Fruit fly (Drosophila melanogaster) whole organism, embryonic: ENCODE data around the gene Rtc1.

Source experiments
- B-H1 ChIP-seq: fragments of 200-800 bp; sonication (Bioruptor generic); IDR thresholded peaks from 3 replicates; pipeline ENCODE4 v1.3.6; 2022; ENCODE audit warnings: missing biosample characterization, missing genetic modification characterization
- Bteb2 ChIP-seq: fragments of 200-800 bp; sonication (Bioruptor generic); optimal IDR thresholded peaks from 2 replicates; lab custom pipeline; 2016; ENCODE audit warnings: missing biosample characterization, missing genetic modification characterization
- CG10565 ChIP-seq: fragments of 200-800 bp; sonication (Bioruptor generic); optimal IDR thresholded peaks from 3 replicates; lab custom pipeline; 2016; ENCODE audit warnings: missing biosample characterization, mild to moderate bottlenecking, missing genetic modification characterization
- CG10959 ChIP-seq: fragments of 200-800 bp; sonication (Bioruptor generic); IDR thresholded peaks from 2 replicates; pipeline ENCODE4 v1.3.6; 2022; ENCODE audit warnings: missing biosample characterization, missing genetic modification characterization
- CG10979 ChIP-seq: fragments of 200-800 bp; sonication (Bioruptor generic); optimal IDR thresholded peaks from 2 replicates; lab custom pipeline; 2018; ENCODE audit warnings: missing biosample characterization, mild to moderate bottlenecking, missing genetic modification characterization, moderate library complexity
- CG11695 ChIP-seq: fragments of 200-800 bp; sonication (Bioruptor generic); IDR thresholded peaks from 3 replicates; pipeline ENCODE4 v1.3.6; 2022; ENCODE audit warnings: missing biosample characterization, missing genetic modification characterization
- CG12071 ChIP-seq: fragments of 200-800 bp; sonication (Bioruptor generic); optimal IDR thresholded peaks from 3 replicates; lab custom pipeline; 2018; ENCODE audit warnings: missing biosample characterization, mild to moderate bottlenecking, missing genetic modification characterization
- CG12299 ChIP-seq: fragments of 200-800 bp; sonication (Bioruptor generic); optimal IDR thresholded peaks from 2 replicates; lab custom pipeline; 2018; ENCODE audit warnings: missing biosample characterization, mild to moderate bottlenecking, missing genetic modification characterization
- CG12659 ChIP-seq: fragments of 200-800 bp; sonication (Bioruptor generic); optimal IDR thresholded peaks from 3 replicates; lab custom pipeline; 2017; ENCODE audit warnings: mild to moderate bottlenecking, missing biosample characterization, missing genetic modification reagents, missing genetic modification characterization
- CG12769 ChIP-seq: fragments of 200-800 bp; sonication (Bioruptor generic); optimal IDR thresholded peaks from 2 replicates; lab custom pipeline; 2019; ENCODE audit warnings: missing biosample characterization, mild to moderate bottlenecking, missing genetic modification characterization, moderate library complexity
- CG14860 ChIP-seq: fragments of 200-800 bp; sonication (Bioruptor generic); IDR thresholded peaks from 3 replicates; pipeline ENCODE4 v1.3.6; 2022; ENCODE audit warnings: missing biosample characterization, missing genetic modification characterization; ENCODE audit not compliant: partially characterized antibody
- CG17385 ChIP-seq: fragments of 200-800 bp; sonication (Bioruptor generic); optimal IDR thresholded peaks from 3 replicates; lab custom pipeline; 2018; ENCODE audit warnings: missing biosample characterization, mild to moderate bottlenecking, missing genetic modification characterization
- CG17802 ChIP-seq: fragments of 200-800 bp; sonication (Bioruptor generic); optimal IDR thresholded peaks from 2 replicates; lab custom pipeline; 2018; ENCODE audit warnings: missing biosample characterization, mild to moderate bottlenecking, missing genetic modification characterization, moderate library complexity
- CG18262 ChIP-seq: fragments of 200-800 bp; optimal IDR thresholded peaks from 3 replicates; lab custom pipeline; 2019; ENCODE audit warnings: missing biosample characterization, mild to moderate bottlenecking, missing genetic modification characterization, moderate library complexity
- CG18599 ChIP-seq: fragments of 200-800 bp; sonication (Bioruptor generic); optimal IDR thresholded peaks from 3 replicates; lab custom pipeline; 2017; ENCODE audit warnings: missing biosample characterization, missing genetic modification characterization, mild to moderate bottlenecking, moderate library complexity, missing genetic modification reagents
- CG2199 ChIP-seq: fragments of 200-800 bp; sonication (Bioruptor generic); IDR thresholded peaks from 3 replicates; pipeline ENCODE4 v1.3.6; 2022; ENCODE audit warnings: missing biosample characterization, missing genetic modification characterization
- CG2712 ChIP-seq: fragments of 200-800 bp; optimal IDR thresholded peaks from 3 replicates; lab custom pipeline; 2019; ENCODE audit warnings: missing biosample characterization, mild to moderate bottlenecking, missing genetic modification characterization, moderate library complexity
- CG30431 ChIP-seq: fragments of 200-800 bp; sonication (Bioruptor generic); optimal IDR thresholded peaks from 2 replicates; lab custom pipeline; 2017; ENCODE audit warnings: missing biosample characterization, missing genetic modification characterization
- CG31388 ChIP-seq: fragments of 200-800 bp; sonication (Bioruptor generic); optimal IDR thresholded peaks from 2 replicates; lab custom pipeline; 2016; ENCODE audit warnings: missing biosample characterization, missing genetic modification characterization
- CG3847 ChIP-seq: fragments of 200-800 bp; sonication (Bioruptor generic); IDR thresholded peaks from 2 replicates; pipeline ENCODE4 v1.3.6; 2022; ENCODE audit warnings: missing biosample characterization, missing genetic modification characterization
- CG7556 ChIP-seq: fragments of 200-800 bp; sonication (Bioruptor generic); optimal IDR thresholded peaks from 2 replicates; lab custom pipeline; 2017; ENCODE audit warnings: missing biosample characterization, mild to moderate bottlenecking, missing genetic modification characterization
- CG9932 ChIP-seq: fragments of 200-800 bp; sonication (Bioruptor generic); IDR thresholded peaks from 2 replicates; pipeline ENCODE4 v1.3.6; 2022; ENCODE audit warnings: missing biosample characterization, missing genetic modification characterization
- Chrac-16 ChIP-seq: fragments of 200-800 bp; sonication (Bioruptor generic); optimal IDR thresholded peaks from 3 replicates; lab custom pipeline; 2016; ENCODE audit warnings: missing biosample characterization, missing genetic modification characterization
- CoRest ChIP-seq: fragments of 200-800 bp; sonication (Bioruptor generic); optimal IDR thresholded peaks from 3 replicates; lab custom pipeline; 2018; ENCODE audit warnings: missing biosample characterization, mild to moderate bottlenecking, missing genetic modification characterization, moderate library complexity
- D19A ChIP-seq: fragments of 200-800 bp; optimal IDR thresholded peaks from 3 replicates; lab custom pipeline; 2019; ENCODE audit warnings: missing biosample characterization, mild to moderate bottlenecking, missing genetic modification characterization, moderate library complexity
- Dbx ChIP-seq: fragments of 200-800 bp; sonication (Bioruptor generic); IDR thresholded peaks from 3 replicates; pipeline ENCODE4 v1.3.6; 2022; ENCODE audit warnings: missing biosample characterization, missing genetic modification characterization
- Doc3 ChIP-seq: fragments of 200-800 bp; sonication (Bioruptor generic); IDR thresholded peaks from 3 replicates; pipeline ENCODE4 v1.3.6; 2022; ENCODE audit warnings: missing biosample characterization, missing genetic modification characterization; ENCODE audit not compliant: partially characterized antibody
- Drgx ChIP-seq: fragments of 200-800 bp; sonication (Bioruptor generic); IDR thresholded peaks from 2 replicates; pipeline ENCODE4 v1.3.6; 2022; ENCODE audit warnings: missing biosample characterization, missing genetic modification characterization
- Ets65A ChIP-seq: fragments of 200-800 bp; sonication (Bioruptor generic); peaks from one replicate; lab custom pipeline; 2016; ENCODE audit warnings: missing biosample characterization, missing genetic modification characterization
- H15 ChIP-seq: fragments of 200-800 bp; sonication (Bioruptor generic); IDR thresholded peaks from 3 replicates; pipeline ENCODE4 v1.3.6; 2022; ENCODE audit warnings: missing biosample characterization, missing genetic modification characterization
- HLH3B ChIP-seq: fragments of 200-800 bp; sonication (Bioruptor generic); IDR thresholded peaks from 2 replicates; pipeline ENCODE4 v1.3.6; 2022; ENCODE audit warnings: missing biosample characterization, missing genetic modification characterization
- Hr3 ChIP-seq: fragments of 200-800 bp; sonication (Bioruptor generic); optimal IDR thresholded peaks from 3 replicates; lab custom pipeline; 2016; ENCODE audit warnings: missing biosample characterization, missing genetic modification characterization
- Hr39 ChIP-seq: fragments of >200 bp; optimal IDR thresholded peaks from 2 replicates; lab custom pipeline; 2017
- Lim3 ChIP-seq: fragments of 200-800 bp; sonication (Bioruptor generic); IDR thresholded peaks from 2 replicates; pipeline ENCODE4 v1.3.6; 2022; ENCODE audit warnings: missing biosample characterization, missing genetic modification characterization
- Ptx1 ChIP-seq: fragments of 200-800 bp; sonication (Bioruptor generic); IDR thresholded peaks from 2 replicates; pipeline ENCODE4 v1.3.6; 2022; ENCODE audit warnings: missing biosample characterization, missing genetic modification characterization
- Sox100B ChIP-seq: fragments of 200-800 bp; sonication (Bioruptor generic); optimal IDR thresholded peaks from 3 replicates; lab custom pipeline; 2018; ENCODE audit warnings: missing biosample characterization, mild to moderate bottlenecking, missing genetic modification characterization
- abd-A ChIP-seq: fragments of 200-800 bp; sonication (Bioruptor generic); optimal IDR thresholded peaks from 3 replicates; lab custom pipeline; 2019; ENCODE audit warnings: missing biosample characterization, mild to moderate bottlenecking, missing genetic modification characterization, moderate library complexity
- az2 ChIP-seq: fragments of 200-800 bp; sonication (Bioruptor generic); optimal IDR thresholded peaks from 3 replicates; lab custom pipeline; 2016; ENCODE audit warnings: missing biosample characterization, missing genetic modification characterization
- br ChIP-seq: fragments of >200 bp; optimal IDR thresholded peaks from 2 replicates; lab custom pipeline; 2017
- croc ChIP-seq: fragments of 200-800 bp; sonication (Bioruptor generic); conservative IDR thresholded peaks from 3 replicates; pipeline ENCODE4 v1.3.6; 2022; ENCODE audit warnings: missing biosample characterization, missing genetic modification characterization
- cwo ChIP-seq: fragments of 200-800 bp; sonication (Bioruptor generic); optimal IDR thresholded peaks from 3 replicates; lab custom pipeline; 2017; ENCODE audit warnings: missing biosample characterization, missing genetic modification characterization, mild to moderate bottlenecking, moderate library complexity, missing genetic modification reagents
- danr ChIP-seq: fragments of 200-800 bp; sonication (Bioruptor generic); IDR thresholded peaks from 2 replicates; pipeline ENCODE4 v1.3.6; 2022; ENCODE audit warnings: missing biosample characterization, missing genetic modification characterization
- fd64A ChIP-seq: fragments of 200-800 bp; sonication (Bioruptor generic); optimal IDR thresholded peaks from 3 replicates; lab custom pipeline; 2018; ENCODE audit warnings: missing biosample characterization, mild to moderate bottlenecking, missing genetic modification characterization
- fd96Cb ChIP-seq: fragments of 200-800 bp; sonication (Bioruptor generic); optimal IDR thresholded peaks from 2 replicates; lab custom pipeline; 2018; ENCODE audit warnings: missing biosample characterization, mild to moderate bottlenecking, missing genetic modification characterization, moderate library complexity
- gce ChIP-seq: fragments of 200-800 bp; sonication (Bioruptor generic); IDR thresholded peaks from 3 replicates; pipeline ENCODE4 v1.3.6; 2022; ENCODE audit warnings: missing biosample characterization, missing genetic modification characterization
- gsb-n ChIP-seq: fragments of 200-800 bp; sonication (Bioruptor generic); optimal IDR thresholded peaks from 3 replicates; lab custom pipeline; 2018; ENCODE audit warnings: missing biosample characterization, mild to moderate bottlenecking, missing genetic modification characterization
- gt ChIP-seq: fragments of 200-800 bp; sonication (Bioruptor generic); IDR thresholded peaks from 2 replicates; pipeline ENCODE4 v1.3.6; 2022; ENCODE audit warnings: missing biosample characterization, missing genetic modification characterization
- hbn ChIP-seq: fragments of 200-800 bp; sonication (Bioruptor generic); IDR thresholded peaks from 2 replicates; pipeline ENCODE4 v1.3.6; 2022; ENCODE audit warnings: missing biosample characterization, missing genetic modification characterization; ENCODE audit not compliant: partially characterized antibody
- insv ChIP-seq, 2 experiments: fragments of 200-800 bp; sonication (Bioruptor generic); optimal IDR thresholded peaks; 3 replicates each; lab custom pipeline; 2016 to 2018; ENCODE audit warnings: missing biosample characterization in 2 of 2, missing genetic modification characterization in 2 of 2
- kay ChIP-seq: fragments of 200-800 bp; sonication (Bioruptor generic); optimal IDR thresholded peaks from 2 replicates; lab custom pipeline; 2016; ENCODE audit warnings: missing biosample characterization, missing genetic modification characterization
- lilli ChIP-seq: fragments of 200-800 bp; sonication (Bioruptor generic); optimal IDR thresholded peaks from 3 replicates; lab custom pipeline; 2016; ENCODE audit warnings: missing biosample characterization, missing genetic modification characterization
- nmo ChIP-seq: fragments of 200-800 bp; sonication (Bioruptor generic); optimal IDR thresholded peaks from 2 replicates; lab custom pipeline; 2018; ENCODE audit warnings: missing biosample characterization, mild to moderate bottlenecking, missing genetic modification characterization, moderate library complexity
- phol ChIP-seq: fragments of 200-800 bp; sonication (Bioruptor generic); optimal IDR thresholded peaks from 3 replicates; lab custom pipeline; 2018; ENCODE audit warnings: missing biosample characterization, mild to moderate bottlenecking, missing genetic modification characterization, moderate library complexity
- sens-2 ChIP-seq: fragments of 200-800 bp; sonication (Bioruptor generic); IDR thresholded peaks from 2 replicates; pipeline ENCODE4 v1.3.6; 2022; ENCODE audit warnings: missing biosample characterization, missing genetic modification characterization
- sug ChIP-seq: fragments of 200-800 bp; optimal IDR thresholded peaks from 2 replicates; lab custom pipeline; 2019; ENCODE audit warnings: missing biosample characterization, mild to moderate bottlenecking, missing genetic modification characterization, moderate library complexity
- yki ChIP-seq: fragments of >200 bp; optimal IDR thresholded peaks from 3 replicates; lab custom pipeline; 2018

The Rtc1 gene

dm6 chrX:13721934-13722333, 35.0 kb upstream of the Rtc1 start, which contains the start of the genes Mrgn1 and mus101 (continued):
- TF ChIP-seq CG9932 (GFP tag; lab: Robert Waterston, UW) (no peak), nmo (peak; percentile 45), lilli (GFP tag; lab: Kevin White, UChicago) (no peak), fd64A (GFP tag; lab: Kevin White, UChicago) (no peak), CoRest (tag; lab: Kevin White, UChicago) (no peak), CG2199 (GFP tag; lab: Robert Waterston, UW) (no peak), hbn (GFP tag; lab: Robert Waterston, UW) (peak; percentile 78), CG11695 (GFP tag; lab: Robert Waterston, UW) (no peak), Bteb2 (no peak), gce (no peak), B-H1 (GFP tag; lab: Robert Waterston, UW) (no peak), Lim3 (GFP tag; lab: Robert Waterston, UW) (no peak), Doc3 (peak; percentile 74), Dbx (no peak), CG10565 (GFP tag; lab: Kevin White, UChicago) (no peak), CG10959 (GFP tag; lab: Robert Waterston, UW) (no peak), CG12299 (tag; lab: Kevin White, UChicago) (no peak), abd-A (no peak), gsb-n (tag; lab: Kevin White, UChicago) (no peak), CG30431 (GFP tag; lab: Kevin White, UChicago) (no peak), HLH3B (GFP tag; lab: Robert Waterston, UW) (no peak), D19A (tag; lab: Kevin White, UChicago) (no peak), insv (GFP tag; optimal IDR thresholded peaks at IDR 0.05; lab: Kevin White, UChicago) (peak in 1 of 2 experiments; percentile 63), gt (GFP tag; lab: Robert Waterston, UW) (no peak), danr (GFP tag; lab: Robert Waterston, UW) (no peak), sens-2 (GFP tag; lab: Robert Waterston, UW) (no peak), kay (no peak), croc (GFP tag; lab: Robert Waterston, UW) (no peak), fd96Cb (tag; lab: Kevin White, UChicago) (no peak), CG31388 (no peak), br (lab: Kevin White, UChicago) (no peak), sug (no peak), Ets65A (GFP tag; lab: Kevin White, UChicago) (no peak), phol (tag; lab: Kevin White, UChicago) (peak; percentile 38), CG14860 (GFP tag; lab: Robert Waterston, UW) (peak; percentile 77), CG18599 (GFP tag; lab: Kevin White, UChicago) (no peak), CG12769 (no peak), cwo (no peak), CG17802 (no peak), CG7556 (GFP tag; lab: Kevin White, UChicago) (no peak), yki (no peak), CG3847 (peak; percentile 42)

dm6 chrX:13734866-13735265, 22.1 kb upstream of the Rtc1 start:
- TF ChIP-seq CG10979 (tag; lab: Kevin White, UChicago) (peak; percentile 29), CG12071 (GFP tag; lab: Kevin White, UChicago) (no peak), CG2712 (peak; percentile 22), Ptx1 (GFP tag; lab: Robert Waterston, UW) (peak; percentile 20; the same call in 1 of the 2 replicates), az2 (GFP tag; lab: Kevin White, UChicago) (peak; percentile 7), CG18262 (tag; lab: Kevin White, UChicago) (peak; percentile 33), H15 (GFP tag; lab: Robert Waterston, UW) (no peak), Hr39 (lab: Kevin White, UChicago) (no peak), CG12659 (GFP tag; lab: Kevin White, UChicago) (peak; percentile 8), Hr3 (no peak), Sox100B (peak; percentile 29), CG17385 (GFP tag; lab: Kevin White, UChicago) (peak; percentile 21), Chrac-16 (GFP tag; lab: Kevin White, UChicago) (no peak), Drgx (GFP tag; lab: Robert Waterston, UW) (peak; percentile 60)
